Fruit fly (Drosophila melanogaster) whole organism, embryonic: ENCODE measurements around the gene CG13075.

Experiments used
- Atf3 ChIP-seq: fragments of 200-800 bp; sonication (Bioruptor generic); optimal IDR thresholded peaks from 3 replicates; lab custom pipeline; 2016; ENCODE audit warnings: missing biosample characterization, missing genetic modification characterization
- Blimp-1 ChIP-seq: fragments of 200-800 bp; sonication (Bioruptor generic); optimal IDR thresholded peaks from 3 replicates; lab custom pipeline; 2018; ENCODE audit warnings: missing biosample characterization, missing genetic modification characterization, mild to moderate bottlenecking, moderate library complexity, missing genetic modification reagents
- CG10959 ChIP-seq: fragments of 200-800 bp; sonication (Bioruptor generic); IDR thresholded peaks from 2 replicates; pipeline ENCODE4 v1.3.6; 2022; ENCODE audit warnings: missing biosample characterization, missing genetic modification characterization
- CG11247 ChIP-seq: fragments of 200-800 bp; sonication (Bioruptor generic); IDR thresholded peaks from 2 replicates; pipeline ENCODE4 v1.3.6; 2022; ENCODE audit warnings: missing biosample characterization, missing genetic modification characterization
- CG11695 ChIP-seq: fragments of 200-800 bp; sonication (Bioruptor generic); IDR thresholded peaks from 3 replicates; pipeline ENCODE4 v1.3.6; 2022; ENCODE audit warnings: missing biosample characterization, missing genetic modification characterization
- CG12391 ChIP-seq: fragments of 200-800 bp; sonication (Bioruptor generic); optimal IDR thresholded peaks from 3 replicates; lab custom pipeline; 2018; ENCODE audit warnings: missing biosample characterization, mild to moderate bottlenecking, missing genetic modification characterization, moderate library complexity
- CG12744 ChIP-seq: fragments of 200-800 bp; sonication (Bioruptor generic); optimal IDR thresholded peaks from 2 replicates; lab custom pipeline; 2016; ENCODE audit warnings: missing biosample characterization, missing genetic modification characterization
- CG13123 ChIP-seq: fragments of 200-800 bp; sonication (Bioruptor generic); optimal IDR thresholded peaks from 2 replicates; lab custom pipeline; 2016; ENCODE audit warnings: missing biosample characterization, missing genetic modification characterization
- CG17359 ChIP-seq: fragments of 200-800 bp; sonication (Bioruptor generic); optimal IDR thresholded peaks from 3 replicates; lab custom pipeline; 2018; ENCODE audit warnings: missing biosample characterization, mild to moderate bottlenecking, missing genetic modification characterization, moderate library complexity
- CG1792 ChIP-seq: fragments of 200-800 bp; sonication (Bioruptor generic); optimal IDR thresholded peaks from 2 replicates; lab custom pipeline; 2016; ENCODE audit warnings: missing biosample characterization, missing genetic modification characterization
- CG18599 ChIP-seq: fragments of 200-800 bp; sonication (Bioruptor generic); optimal IDR thresholded peaks from 3 replicates; lab custom pipeline; 2017; ENCODE audit warnings: missing biosample characterization, missing genetic modification characterization, mild to moderate bottlenecking, moderate library complexity, missing genetic modification reagents
- CG3065 ChIP-seq: fragments of 200-800 bp; sonication (Bioruptor generic); optimal IDR thresholded peaks from 2 replicates; lab custom pipeline; 2016; ENCODE audit warnings: missing biosample characterization, missing genetic modification characterization
- CG32767 ChIP-seq: fragments of 200-800 bp; sonication (Bioruptor generic); IDR thresholded peaks from 2 replicates; pipeline ENCODE4 v1.3.6; 2022; ENCODE audit warnings: missing biosample characterization, missing genetic modification characterization
- CG33557 ChIP-seq: fragments of 200-800 bp; sonication (Bioruptor generic); optimal IDR thresholded peaks from 2 replicates; lab custom pipeline; 2019; ENCODE audit warnings: missing biosample characterization, mild to moderate bottlenecking, missing genetic modification characterization, moderate library complexity
- CG34224 ChIP-seq: fragments of 200-800 bp; sonication (Bioruptor generic); IDR thresholded peaks from 3 replicates; pipeline ENCODE4 v1.3.6; 2022; ENCODE audit warnings: missing biosample characterization, missing genetic modification characterization; ENCODE audit not compliant: partially characterized antibody
- CG3726 ChIP-seq: fragments of 200-800 bp; sonication (Bioruptor generic); IDR thresholded peaks from 3 replicates; pipeline ENCODE4, ENCODE4 v1.3.6; 2022; ENCODE audit warnings: missing biosample characterization, missing genetic modification characterization
- CG4707 ChIP-seq: fragments of 200-800 bp; sonication (Bioruptor generic); optimal IDR thresholded peaks from 2 replicates; lab custom pipeline; 2018; ENCODE audit warnings: missing biosample characterization, mild to moderate bottlenecking, missing genetic modification characterization, moderate library complexity
- CG6791 ChIP-seq: fragments of 200-800 bp; sonication (Bioruptor generic); IDR thresholded peaks from 3 replicates; pipeline ENCODE4 v1.3.6; 2022; ENCODE audit warnings: missing biosample characterization, missing genetic modification characterization; ENCODE audit not compliant: partially characterized antibody
- CG9437 ChIP-seq: fragments of 200-800 bp; sonication (Bioruptor generic); optimal IDR thresholded peaks from 2 replicates; lab custom pipeline; 2018; ENCODE audit warnings: missing biosample characterization, mild to moderate bottlenecking, missing genetic modification characterization
- CG9797 ChIP-seq: fragments of 200-800 bp; sonication (Bioruptor generic); optimal IDR thresholded peaks from 3 replicates; lab custom pipeline; 2018; ENCODE audit warnings: missing biosample characterization, mild to moderate bottlenecking, missing genetic modification characterization
- CrebB ChIP-seq: fragments of 200-800 bp; sonication (Bioruptor generic); optimal IDR thresholded peaks from 3 replicates; lab custom pipeline; 2018; ENCODE audit warnings: missing biosample characterization, mild to moderate bottlenecking, missing genetic modification characterization
- Doc3 ChIP-seq: fragments of 200-800 bp; sonication (Bioruptor generic); IDR thresholded peaks from 3 replicates; pipeline ENCODE4 v1.3.6; 2022; ENCODE audit warnings: missing biosample characterization, missing genetic modification characterization; ENCODE audit not compliant: partially characterized antibody
- Dref ChIP-seq: fragments of 200-800 bp; sonication (Bioruptor generic); IDR thresholded peaks from 2 replicates; pipeline ENCODE4 v1.3.6; 2022; ENCODE audit warnings: missing biosample characterization, missing genetic modification characterization
- Hr3 ChIP-seq: fragments of 200-800 bp; sonication (Bioruptor generic); optimal IDR thresholded peaks from 3 replicates; lab custom pipeline; 2016; ENCODE audit warnings: missing biosample characterization, missing genetic modification characterization
- NC2β ChIP-seq: fragments of 200-800 bp; sonication (Bioruptor generic); optimal IDR thresholded peaks from 2 replicates; lab custom pipeline; 2016; ENCODE audit warnings: missing biosample characterization, missing genetic modification characterization
- YL-1 ChIP-seq: fragments of 200-800 bp; sonication (Bioruptor generic); optimal IDR thresholded peaks from 3 replicates; lab custom pipeline; 2017; ENCODE audit warnings: missing biosample characterization, mild to moderate bottlenecking, missing genetic modification characterization
- ac ChIP-seq: fragments of 200-800 bp; sonication (Bioruptor generic); optimal IDR thresholded peaks from 3 replicates; lab custom pipeline; 2017; ENCODE audit warnings: missing biosample characterization, mild to moderate bottlenecking, missing genetic modification characterization
- amos ChIP-seq: fragments of 200-800 bp; sonication (Bioruptor generic); IDR thresholded peaks from 2 replicates; pipeline ENCODE4 v1.3.6; 2022; ENCODE audit warnings: missing biosample characterization, missing genetic modification characterization; ENCODE audit not compliant: partially characterized antibody
- btn ChIP-seq: fragments of 200-800 bp; sonication (Bioruptor generic); optimal IDR thresholded peaks from 2 replicates; lab custom pipeline; 2016; ENCODE audit warnings: missing biosample characterization, missing genetic modification characterization
- cato ChIP-seq: fragments of 200-800 bp; sonication (Bioruptor generic); optimal IDR thresholded peaks from 2 replicates; lab custom pipeline; 2016; ENCODE audit warnings: missing biosample characterization, missing genetic modification characterization, borderline replicate concordance
- chm ChIP-seq: fragments of 200-800 bp; sonication (Bioruptor generic); IDR thresholded peaks from 2 replicates; pipeline ENCODE4 v1.3.6; 2022; ENCODE audit warnings: missing biosample characterization, missing genetic modification characterization
- chn ChIP-seq: fragments of 200-800 bp; sonication (Bioruptor generic); optimal IDR thresholded peaks from 2 replicates; lab custom pipeline; 2016; ENCODE audit warnings: missing biosample characterization, missing genetic modification characterization
- da ChIP-seq: fragments of 200-800 bp; sonication (Bioruptor generic); optimal IDR thresholded peaks from 2 replicates; lab custom pipeline; 2016; ENCODE audit warnings: missing biosample characterization, missing genetic modification characterization
- dpn ChIP-seq, 2 experiments: fragments of 200-800 bp; sonication (Bioruptor generic); optimal IDR thresholded peaks; 3 replicates each; lab custom pipeline; 2016; ENCODE audit warnings: missing biosample characterization in 2 of 2, missing genetic modification characterization in 2 of 2
- gfzf ChIP-seq: fragments of 200-800 bp; sonication (Bioruptor generic); optimal IDR thresholded peaks from 2 replicates; lab custom pipeline; 2016; ENCODE audit warnings: missing biosample characterization, mild to moderate bottlenecking, missing genetic modification characterization, moderate library complexity
- grau ChIP-seq: fragments of 200-800 bp; optimal IDR thresholded peaks from 3 replicates; lab custom pipeline; 2019; ENCODE audit warnings: missing biosample characterization, mild to moderate bottlenecking, missing genetic modification characterization, moderate library complexity
- gsb-n ChIP-seq: fragments of 200-800 bp; sonication (Bioruptor generic); optimal IDR thresholded peaks from 3 replicates; lab custom pipeline; 2018; ENCODE audit warnings: missing biosample characterization, mild to moderate bottlenecking, missing genetic modification characterization
- gt ChIP-seq: fragments of 200-800 bp; sonication (Bioruptor generic); IDR thresholded peaks from 2 replicates; pipeline ENCODE4 v1.3.6; 2022; ENCODE audit warnings: missing biosample characterization, missing genetic modification characterization
- jigr1 ChIP-seq: fragments of 200-800 bp; sonication (Bioruptor generic); IDR thresholded peaks from 3 replicates; pipeline ENCODE4 v1.3.6; 2022; ENCODE audit warnings: missing biosample characterization, missing genetic modification characterization
- knrl ChIP-seq: fragments of 200-800 bp; sonication (Bioruptor generic); IDR thresholded peaks from 3 replicates; pipeline ENCODE4 v1.3.6; 2022; ENCODE audit warnings: missing biosample characterization, missing genetic modification characterization; ENCODE audit not compliant: partially characterized antibody
- mirr ChIP-seq: fragments of 200-800 bp; sonication (Bioruptor generic); optimal IDR thresholded peaks from 3 replicates; lab custom pipeline; 2018; ENCODE audit warnings: missing biosample characterization, mild to moderate bottlenecking, missing genetic modification characterization
- pho ChIP-seq: fragments of 200-800 bp; sonication (Bioruptor generic); optimal IDR thresholded peaks from 2 replicates; lab custom pipeline; 2016; ENCODE audit warnings: missing biosample characterization, missing genetic modification characterization
- row ChIP-seq: fragments of 200-800 bp; sonication (Bioruptor generic); IDR thresholded peaks from 3 replicates; pipeline ENCODE4 v1.3.6; 2022; ENCODE audit warnings: missing biosample characterization, missing genetic modification characterization
- schlank ChIP-seq: fragments of 200-800 bp; sonication (Bioruptor generic); optimal IDR thresholded peaks from 2 replicates; lab custom pipeline; 2018; ENCODE audit warnings: missing biosample characterization, mild to moderate bottlenecking, missing genetic modification characterization
- sim ChIP-seq: fragments of 200-800 bp; sonication (Bioruptor generic); IDR thresholded peaks from 2 replicates; pipeline ENCODE4 v1.3.6; 2022; ENCODE audit warnings: missing biosample characterization, missing genetic modification characterization
- slbo ChIP-seq: fragments of 200-800 bp; sonication (Bioruptor generic); IDR thresholded peaks from 2 replicates; pipeline ENCODE4 v1.3.6; 2022; ENCODE audit warnings: missing biosample characterization, missing genetic modification characterization
- so ChIP-seq: fragments of 200-800 bp; sonication (Bioruptor generic); IDR thresholded peaks from 3 replicates; pipeline ENCODE4 v1.3.6; 2022; ENCODE audit warnings: missing biosample characterization, missing genetic modification characterization
- vvl ChIP-seq: fragments of 200-800 bp; sonication (Bioruptor generic); IDR thresholded peaks from 2 replicates; pipeline ENCODE4 v1.3.6; 2022; ENCODE audit warnings: missing biosample characterization, missing genetic modification characterization
- wek ChIP-seq: fragments of 200-800 bp; sonication (Bioruptor generic); optimal IDR thresholded peaks from 3 replicates; lab custom pipeline; 2018; ENCODE audit warnings: missing biosample characterization, mild to moderate bottlenecking, missing genetic modification characterization, moderate library complexity
- z ChIP-seq: fragments of 200-800 bp; sonication (Bioruptor generic); IDR thresholded peaks from 3 replicates; pipeline ENCODE4 v1.3.6; 2022; ENCODE audit warnings: missing biosample characterization, missing genetic modification characterization

CG13075 gene

DNA sequence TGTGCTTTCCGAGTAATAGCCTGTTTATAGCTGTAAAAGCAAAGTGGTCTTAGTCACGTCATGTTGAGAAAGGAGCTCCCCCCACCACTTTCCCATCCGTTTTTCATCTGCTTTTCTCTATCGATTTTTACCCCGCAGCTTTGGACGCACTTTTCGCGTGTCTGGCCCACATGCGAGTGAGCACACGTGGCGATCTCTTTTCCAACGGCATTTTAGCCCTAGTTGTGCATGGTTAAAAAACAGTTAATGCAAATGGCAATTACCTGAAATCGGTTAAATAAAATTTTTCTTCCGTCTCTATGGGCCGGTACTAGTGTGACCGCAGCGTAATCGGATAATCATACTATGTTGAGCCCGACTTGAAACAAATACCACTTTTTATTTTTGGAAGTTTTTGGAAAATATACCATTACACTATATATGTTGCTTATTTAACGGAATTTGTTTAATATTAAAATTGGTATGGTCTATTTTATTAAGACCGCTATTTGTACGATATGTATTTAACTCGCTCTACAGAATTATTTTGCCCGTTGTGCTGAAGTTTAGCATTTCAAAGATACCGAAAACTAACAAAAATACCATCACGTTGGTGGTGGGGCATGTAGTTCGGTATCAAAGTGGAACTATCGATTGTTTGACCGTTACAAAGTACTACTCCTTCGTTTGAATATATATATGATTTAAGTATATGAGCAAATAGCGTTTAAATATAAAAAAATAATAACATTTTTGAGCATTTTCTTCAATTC lies 28.5 kb downstream of the CG13075 start, which contains the start of gene Zn72D (continued):
- TF ChIP-seq chm: no peak
- TF ChIP-seq sim (GFP tag; lab: Robert Waterston, UW): no peak
- no peak for TF ChIP-seq CG6791 (GFP tag; lab: Robert Waterston, UW)
- TF ChIP-seq slbo (GFP tag; lab: Robert Waterston, UW): no peak
- TF ChIP-seq CG4707 (GFP tag; lab: Kevin White, UChicago): no peak
- no peak for TF ChIP-seq so
- peak; percentile 60 for TF ChIP-seq CG9797 (GFP tag; lab: Kevin White, UChicago)
- no peak for TF ChIP-seq CG18599 (GFP tag; lab: Kevin White, UChicago)
- no peak for TF ChIP-seq Doc3
- no peak for TF ChIP-seq Blimp-1 (GFP tag; lab: Kevin White, UChicago)
- peak; percentile 49 for TF ChIP-seq Dref (GFP tag; lab: Robert Waterston, UW)
- TF ChIP-seq CG11695 (GFP tag; lab: Robert Waterston, UW): no peak
- TF ChIP-seq CG9437 (GFP tag; lab: Kevin White, UChicago): no peak
- TF ChIP-seq CG32767 (GFP tag; lab: Robert Waterston, UW): no peak
- TF ChIP-seq ac (GFP tag; lab: Kevin White, UChicago): no peak
- no peak for TF ChIP-seq NC2β (GFP tag; lab: Kevin White, UChicago)
- no peak for TF ChIP-seq CrebB (tag; lab: Kevin White, UChicago)
- TF ChIP-seq CG11247 (GFP tag; lab: Robert Waterston, UW): no peak
- TF ChIP-seq CG10959: no peak
- no peak for TF ChIP-seq btn (GFP tag; lab: Kevin White, UChicago)
- peak; percentile 29; the same call in 1 of the 3 replicates for TF ChIP-seq knrl (GFP tag; lab: Robert Waterston, UW)
- TF ChIP-seq CG12391 (tag; lab: Kevin White, UChicago): no peak
- TF ChIP-seq schlank (tag; lab: Kevin White, UChicago): no peak
- peak; percentile 75 for TF ChIP-seq YL-1
- TF ChIP-seq cato (GFP tag; lab: Kevin White, UChicago): no peak
- TF ChIP-seq wek: no peak
- no peak for TF ChIP-seq CG33557
- TF ChIP-seq dpn (GFP tag; optimal IDR thresholded peaks at IDR 0.05; lab: Kevin White, UChicago): no peak
- TF ChIP-seq da (GFP tag; lab: Kevin White, UChicago): no peak
- peak; percentile 28; the same call in 1 of the 3 replicates for TF ChIP-seq row (GFP tag; lab: Robert Waterston, UW)
- TF ChIP-seq CG12744 (GFP tag; lab: Kevin White, UChicago): no peak
- TF ChIP-seq mirr: no peak
- no peak for TF ChIP-seq CG13123 (GFP tag; lab: Kevin White, UChicago)
- 0 out of 2 replicates have a peak, but pooled peaks have one; percentile 18 for TF ChIP-seq amos (GFP tag; lab: Robert Waterston, UW)
- no peak for TF ChIP-seq z (GFP tag; lab: Robert Waterston, UW)
- TF ChIP-seq CG17359: no peak
- TF ChIP-seq gfzf: peak; percentile 70
- TF ChIP-seq pho (GFP tag; lab: Kevin White, UChicago): no peak
- no peak for TF ChIP-seq CG1792 (GFP tag; lab: Kevin White, UChicago)
- TF ChIP-seq chn: no peak
- TF ChIP-seq CG3065 (GFP tag; lab: Kevin White, UChicago): no peak
- TF ChIP-seq Atf3 (GFP tag; lab: Kevin White, UChicago): no peak
- TF ChIP-seq vvl (GFP tag; lab: Robert Waterston, UW): 0 out of 2 replicates have a peak, but pooled peaks have one; percentile 38
- no peak for TF ChIP-seq CG3726 (GFP tag; lab: Robert Waterston, UW)
- no peak for TF ChIP-seq gt (GFP tag; lab: Robert Waterston, UW)
- TF ChIP-seq jigr1 (GFP tag; lab: Robert Waterston, UW): no peak
- TF ChIP-seq CG34224: no peak
- no peak for TF ChIP-seq Hr3 (GFP tag; lab: Kevin White, UChicago)
- no peak for TF ChIP-seq gsb-n (tag; lab: Kevin White, UChicago)
- TF ChIP-seq grau (tag; lab: Kevin White, UChicago): peak; percentile 2
